Fruit fly (Drosophila melanogaster): ENCODE measurements around the gene Hex-A.

The Hex-A gene

DNA sequence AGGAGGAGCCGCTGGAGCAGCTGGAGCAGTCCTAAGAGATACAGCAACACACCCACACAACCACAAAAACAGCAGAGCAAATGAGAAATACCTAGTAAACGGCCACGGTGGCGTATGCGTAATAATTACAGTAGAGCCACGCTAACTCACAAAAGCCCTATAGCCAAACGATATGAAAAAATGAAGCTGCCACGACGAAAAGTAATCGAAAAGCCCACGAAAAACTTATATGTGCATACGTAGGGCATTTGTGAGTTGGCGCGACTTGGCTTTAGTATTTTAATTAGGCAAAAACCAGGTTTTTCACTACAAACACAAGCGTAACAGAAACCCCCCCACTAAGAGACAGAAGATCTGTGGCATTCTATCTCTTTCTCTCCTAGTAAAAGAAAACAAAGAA is 2.4 kb downstream of the Hex-A start (continued):
- peak; percentile 36 for TF ChIP-seq gem (tag; optimal IDR thresholded peaks at IDR 0.05)
- TF ChIP-seq NfI (GFP tag; optimal IDR thresholded peaks at IDR 0.05) = peak; percentile 22
- 0 out of 2 replicates have a peak, but pooled peaks have one; percentile 14 for TF ChIP-seq CG11247 (GFP tag; IDR thresholded peaks at IDR 0.05)
- TF ChIP-seq CG7372 (GFP tag; IDR thresholded peaks at IDR 0.05) = peak; percentile 45
- peak; percentile 14 for TF ChIP-seq CG12769 (tag; optimal IDR thresholded peaks at IDR 0.05)
- TF ChIP-seq NC2β (GFP tag; optimal IDR thresholded peaks at IDR 0.05) = no peak
- peak; percentile 7 for TF ChIP-seq Vsx1 (GFP tag; optimal IDR thresholded peaks at IDR 0.05)
- TF ChIP-seq jigr1 (GFP tag; IDR thresholded peaks at IDR 0.05) = no peak
- peak; percentile 21 for TF ChIP-seq PHDP (tag; optimal IDR thresholded peaks at IDR 0.05)
- TF ChIP-seq Med (GFP tag) = peak; percentile 85
- TF ChIP-seq Fer1 (GFP tag; optimal IDR thresholded peaks at IDR 0.05) = peak; percentile 11
- TF ChIP-seq CG15601 (tag; optimal IDR thresholded peaks at IDR 0.05) = no peak
- peak; percentile 58; the same call in 1 of the 2 replicates for TF ChIP-seq NFAT (GFP tag; IDR thresholded peaks at IDR 0.05)
- no peak for TF ChIP-seq CG14965 (GFP tag; optimal IDR thresholded peaks at IDR 0.05; ENCODE audit: borderline replicate concordance)
- TF ChIP-seq gsb-n (tag; optimal IDR thresholded peaks at IDR 0.05) = no peak
- TF ChIP-seq sens (GFP tag) = no peak
- peak; percentile 57 for TF ChIP-seq CG2120 (GFP tag; optimal IDR thresholded peaks at IDR 0.05)
- TF ChIP-seq tx (GFP tag; optimal IDR thresholded peaks at IDR 0.05) = no peak
- TF ChIP-seq ind (GFP tag; optimal IDR thresholded peaks at IDR 0.05) = peak; percentile 9
- TF ChIP-seq CG3847 (GFP tag; IDR thresholded peaks at IDR 0.05) = no peak
- TF ChIP-seq gt (GFP tag; IDR thresholded peaks at IDR 0.05) = no peak
- TF ChIP-seq dpn (GFP tag; optimal IDR thresholded peaks at IDR 0.05) = peak; percentile 7
- TF ChIP-seq CG10543 (GFP tag; optimal IDR thresholded peaks at IDR 0.05) = no peak
- no peak for TF ChIP-seq prd (optimal IDR thresholded peaks at IDR 0.05)
- 0 out of 3 replicates have a peak, but pooled peaks have one; percentile 4 for TF ChIP-seq prd (GFP tag; IDR thresholded peaks at IDR 0.05)
- TF ChIP-seq B-H2 (GFP tag; optimal IDR thresholded peaks at IDR 0.05) = peak; percentile 18
- TF ChIP-seq org-1 (GFP tag; optimal IDR thresholded peaks at IDR 0.05) = no peak
- peak; percentile 52; the same call in 1 of the 2 replicates for TF ChIP-seq lmd (GFP tag; IDR thresholded peaks at IDR 0.05)
- peak; percentile 30; the same call in 1 of the 2 replicates for TF ChIP-seq sob (GFP tag; IDR thresholded peaks at IDR 0.05)
- TF ChIP-seq CG15269 (tag; optimal IDR thresholded peaks at IDR 0.05) = peak; percentile 39
- no peak for TF ChIP-seq btn (GFP tag; optimal IDR thresholded peaks at IDR 0.05)
- TF ChIP-seq sisA (GFP tag; IDR thresholded peaks at IDR 0.05) = peak; percentile 32
- TF ChIP-seq cg (GFP tag; optimal IDR thresholded peaks at IDR 0.05) = peak; percentile 15
- no peak for TF ChIP-seq cato (GFP tag; optimal IDR thresholded peaks at IDR 0.05; ENCODE audit: borderline replicate concordance)
- peak; percentile 13 for TF ChIP-seq Xbp1 (GFP tag; optimal IDR thresholded peaks at IDR 0.05)
- peak; percentile 6 for TF ChIP-seq Hmr (GFP tag; optimal IDR thresholded peaks at IDR 0.05)
- no peak for TF ChIP-seq emc (GFP tag; optimal IDR thresholded peaks at IDR 0.05)

DNA sequence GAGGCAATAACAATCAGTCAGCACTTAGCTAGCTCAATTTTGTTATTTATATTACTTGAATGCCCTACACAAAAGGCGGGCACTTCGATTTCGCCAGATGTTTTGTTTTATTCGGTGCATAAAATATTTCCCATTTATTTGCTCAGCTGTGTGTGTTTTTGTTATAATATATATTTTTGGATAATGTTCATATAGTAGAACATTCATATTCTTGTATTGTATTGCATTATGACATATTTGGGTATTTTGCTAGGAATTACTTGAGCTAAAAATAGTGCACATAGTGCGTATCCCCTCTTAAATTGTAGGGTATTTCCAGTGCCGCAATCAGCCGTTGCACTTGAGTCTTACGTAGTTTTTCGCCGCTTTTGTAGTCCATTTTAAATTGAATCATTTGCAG is 4.5 kb downstream of the Hex-A start:
- TF ChIP-seq insv (GFP tag; optimal IDR thresholded peaks at IDR 0.05) (no peak), HHEX (GFP tag; optimal IDR thresholded peaks at IDR 0.05) (peak; percentile 45), CG13894 (tag; optimal IDR thresholded peaks at IDR 0.05) (peak; percentile 13), Ada2b (GFP tag; IDR thresholded peaks at IDR 0.05) (peak; percentile 29; the same call in 1 of the 2 replicates), gem (tag; optimal IDR thresholded peaks at IDR 0.05) (peak; percentile 76), CG11398 (GFP tag; optimal IDR thresholded peaks at IDR 0.05) (no peak), dmrt11E (tag; optimal IDR thresholded peaks at IDR 0.05) (no peak), vvl (GFP tag; IDR thresholded peaks at IDR 0.05) (peak; percentile 44; the same call in 1 of the 2 replicates), CG11696 (GFP tag; IDR thresholded peaks at IDR 0.05) (no peak), wek (GFP tag; optimal IDR thresholded peaks at IDR 0.05) (no peak), gcm (GFP tag; optimal IDR thresholded peaks at IDR 0.05) (peak; percentile 44), ase (GFP tag; IDR thresholded peaks at IDR 0.05) (0 out of 3 replicates have a peak, but pooled peaks have one; percentile 21), CHES-1-like (GFP tag; optimal IDR thresholded peaks at IDR 0.05) (no peak), ac (GFP tag; optimal IDR thresholded peaks at IDR 0.05) (no peak), sisA (GFP tag; IDR thresholded peaks at IDR 0.05) (0 out of 2 replicates have a peak, but pooled peaks have one; percentile 34), odd (GFP tag; optimal IDR thresholded peaks at IDR 0.05) (peak; percentile 36), CG14014 (GFP tag; IDR thresholded peaks at IDR 0.05) (no peak), CG17568 (GFP tag; optimal IDR thresholded peaks at IDR 0.05) (no peak)

Data from whole organism, embryonic.